Worm (Caenorhabditis elegans) whole organism, young adult: ENCODE data around the gene coq-2.

Source experiments
- B0035.1 ChIP-seq: sonication (generic microtip); optimal IDR thresholded peaks from 2 replicates; lab custom pipeline; 2016; ENCODE audit warnings: missing genetic modification characterization, mild to moderate bottlenecking, missing compliant biosample characterization, missing genotype, missing genetic modification reagents
- B0261.1 ChIP-seq: sonication (generic microtip); optimal IDR thresholded peaks from 2 replicates; lab custom pipeline; 2016; ENCODE audit warnings: mild to moderate bottlenecking, missing genetic modification characterization, moderate library complexity, missing compliant biosample characterization
- C17E4.6 ChIP-seq: fragments of 200-800 bp; sonication (Bioruptor generic); IDR thresholded peaks from 2 replicates; pipeline ENCODE4 v1.3.6; 2022; ENCODE audit warnings: missing genetic modification reagents, missing genetic modification characterization, missing compliant biosample characterization
- D2030.7 ChIP-seq: fragments of 200-800 bp; sonication (Bioruptor generic); IDR thresholded peaks from 2 replicates; pipeline ENCODE4 v1.3.6; 2022; ENCODE audit warnings: missing genetic modification reagents, missing genetic modification characterization, missing compliant biosample characterization
- F22D6.2 ChIP-seq: sonication (generic microtip); optimal IDR thresholded peaks from 2 replicates; lab custom pipeline; 2016; ENCODE audit warnings: mild to moderate bottlenecking, missing genetic modification characterization, missing compliant biosample characterization
- F33H1.4 ChIP-seq: fragments of 200-800 bp; sonication (Bioruptor generic); IDR thresholded peaks from 2 replicates; pipeline ENCODE4 v1.3.6; 2022; ENCODE audit warnings: missing genetic modification reagents, missing genetic modification characterization, missing compliant biosample characterization
- F55B11.4 ChIP-seq: sonication (generic microtip); optimal IDR thresholded peaks from 2 replicates; lab custom pipeline; 2016; ENCODE audit warnings: missing compliant biosample characterization, missing genetic modification characterization, borderline replicate concordance; ENCODE audit not compliant: insufficient read depth
- K11D2.4 ChIP-seq: fragments of 200-800 bp; sonication (Bioruptor generic); IDR thresholded peaks from 2 replicates; pipeline ENCODE4 v1.3.6; 2022; ENCODE audit warnings: missing genetic modification reagents, missing genetic modification characterization, missing compliant biosample characterization
- Y53F4B.3 ChIP-seq: fragments of 200-800 bp; sonication (Bioruptor generic); IDR thresholded peaks from 2 replicates; pipeline ENCODE4 v1.3.6; 2022; ENCODE audit warnings: missing genetic modification reagents, missing genetic modification characterization, missing compliant biosample characterization
- Y95B8A.8 ChIP-seq: fragments of 200-800 bp; sonication (Bioruptor generic); IDR thresholded peaks from 2 replicates; pipeline ENCODE4 v1.3.6; 2022; ENCODE audit warnings: missing genetic modification reagents, missing genetic modification characterization, missing compliant biosample characterization
- aptf-2 ChIP-seq: fragments of 200-800 bp; sonication (Bioruptor generic); conservative IDR thresholded peaks from 2 replicates; pipeline ENCODE4 v1.3.6; 2022; ENCODE audit warnings: missing genetic modification reagents, missing genetic modification characterization, missing compliant biosample characterization
- aptf-3 ChIP-seq: fragments of 200-800 bp; sonication (Bioruptor generic); IDR thresholded peaks from 2 replicates; pipeline ENCODE4 v1.3.6; 2022; ENCODE audit warnings: missing genetic modification characterization, missing compliant biosample characterization
- attf-6 ChIP-seq: fragments of 200-800 bp; sonication (Bioruptor generic); IDR thresholded peaks from 2 replicates; pipeline ENCODE4 v1.3.6; 2022; ENCODE audit warnings: missing genetic modification reagents, missing genetic modification characterization, missing compliant biosample characterization
- bed-1 ChIP-seq: fragments of 200-800 bp; sonication (Bioruptor generic); IDR thresholded peaks from 2 replicates; pipeline ENCODE4 v1.3.6; 2022; ENCODE audit warnings: missing genetic modification reagents, missing genetic modification characterization, missing compliant biosample characterization
- bed-2 ChIP-seq: fragments of 200-800 bp; sonication (Bioruptor generic); IDR thresholded peaks from 2 replicates; pipeline ENCODE4 v1.3.6; 2022; ENCODE audit warnings: missing genetic modification reagents, missing genetic modification characterization, missing compliant biosample characterization
- ccch-3 ChIP-seq: fragments of 200-800 bp; sonication (Bioruptor generic); optimal IDR thresholded peaks from 2 replicates; lab custom pipeline; 2018; ENCODE audit warnings: mild to moderate bottlenecking, missing genetic modification characterization, missing compliant biosample characterization
- cebp-2 ChIP-seq: fragments of 200-800 bp; sonication (Bioruptor generic); IDR thresholded peaks from 2 replicates; pipeline ENCODE4 v1.3.6; 2022; ENCODE audit warnings: missing genetic modification characterization, missing compliant biosample characterization
- ceh-100 ChIP-seq: fragments of 200-800 bp; sonication (Bioruptor generic); IDR thresholded peaks from 2 replicates; pipeline ENCODE4 v1.3.6; 2022; ENCODE audit warnings: missing genetic modification reagents, missing genetic modification characterization, missing compliant biosample characterization
- ceh-40 ChIP-seq: fragments of 200-800 bp; sonication (Bioruptor generic); IDR thresholded peaks from 2 replicates; pipeline ENCODE4 v1.3.6; 2022; ENCODE audit warnings: missing genetic modification characterization, missing compliant biosample characterization
- die-1 ChIP-seq: sonication (generic microtip); optimal IDR thresholded peaks from 2 replicates; lab custom pipeline; 2016; ENCODE audit warnings: missing genotype, mild to moderate bottlenecking, missing genetic modification characterization, missing compliant biosample characterization
- dpl-1 ChIP-seq: fragments of 150-350 bp; optimal IDR thresholded peaks from 2 replicates; lab custom pipeline; 2014; ENCODE audit warnings: missing biosample characterization, missing genetic modification reagents, missing genetic modification characterization
- efl-1 ChIP-seq: fragments of 150-350 bp; optimal IDR thresholded peaks from 2 replicates; lab custom pipeline; 2014; ENCODE audit warnings: missing biosample characterization, missing genetic modification reagents, missing genetic modification characterization
- egl-44 ChIP-seq: fragments of 200-800 bp; sonication (Bioruptor generic); IDR thresholded peaks from 2 replicates; pipeline ENCODE4 v1.3.6; 2022; ENCODE audit warnings: missing genetic modification reagents, missing genetic modification characterization, missing compliant biosample characterization
- ekl-4 ChIP-seq: fragments of 200-800 bp; sonication (Bioruptor generic); IDR thresholded peaks from 2 replicates; pipeline ENCODE4 v1.3.6; 2022; ENCODE audit warnings: missing genetic modification reagents, missing genetic modification characterization, missing compliant biosample characterization
- ets-4 ChIP-seq: fragments of 200-800 bp; sonication (Bioruptor generic); optimal IDR thresholded peaks from 2 replicates; lab custom pipeline; 2018; ENCODE audit warnings: mild to moderate bottlenecking, missing genetic modification characterization, missing compliant biosample characterization
- fkh-3 ChIP-seq: sonication (generic microtip); optimal IDR thresholded peaks from 2 replicates; lab custom pipeline; 2016; ENCODE audit warnings: mild to moderate bottlenecking, missing genetic modification characterization, missing compliant biosample characterization
- gei-17 ChIP-seq: fragments of 200-800 bp; sonication (Bioruptor generic); optimal IDR thresholded peaks from 2 replicates; lab custom pipeline; 2018; ENCODE audit warnings: mild to moderate bottlenecking, missing genetic modification characterization, missing compliant biosample characterization
- him-1 ChIP-seq: sonication (generic microtip); optimal IDR thresholded peaks from 2 replicates; lab custom pipeline; 2016; ENCODE audit warnings: missing genotype, missing genetic modification reagents, missing genetic modification characterization, missing compliant biosample characterization
- hmg-1.2 ChIP-seq: fragments of 200-800 bp; sonication (Bioruptor generic); IDR thresholded peaks from 2 replicates; pipeline ENCODE4 v1.3.6; 2022; ENCODE audit warnings: missing genetic modification reagents, missing genetic modification characterization, missing compliant biosample characterization
- hmg-20 ChIP-seq: fragments of 200-800 bp; sonication (Bioruptor generic); IDR thresholded peaks from 2 replicates; pipeline ENCODE4 v1.3.6; 2022; ENCODE audit warnings: missing genetic modification reagents, missing genetic modification characterization, missing compliant biosample characterization
- hrde-1 ChIP-seq: sonication (generic microtip); optimal IDR thresholded peaks from 2 replicates; lab custom pipeline; 2016; ENCODE audit warnings: missing genetic modification characterization, mild to moderate bottlenecking, missing compliant biosample characterization, moderate library complexity, missing genotype, missing genetic modification reagents, borderline replicate concordance
- lir-1 ChIP-seq: fragments of 200-800 bp; sonication (Bioruptor generic); conservative IDR thresholded peaks from 2 replicates; pipeline ENCODE4 v1.3.6; 2022; ENCODE audit warnings: missing genetic modification reagents, missing genetic modification characterization, missing compliant biosample characterization
- madf-6 ChIP-seq: fragments of 200-800 bp; sonication (Bioruptor generic); IDR thresholded peaks from 2 replicates; pipeline ENCODE4 v1.3.6; 2022; ENCODE audit warnings: missing genetic modification reagents, missing genetic modification characterization, missing compliant biosample characterization
- mel-28 ChIP-seq: sonication (generic microtip); optimal IDR thresholded peaks from 2 replicates; lab custom pipeline; 2016; ENCODE audit warnings: borderline replicate concordance, mild to moderate bottlenecking, missing genetic modification characterization, missing compliant biosample characterization
- nfya-1 ChIP-seq: sonication (generic microtip); optimal IDR thresholded peaks from 2 replicates; lab custom pipeline; 2017; ENCODE audit warnings: antibody characterized with exemption, missing compliant biosample characterization, missing genetic modification characterization, borderline replicate concordance; ENCODE audit not compliant: insufficient read depth
- nfya-2 ChIP-seq: fragments of 200-800 bp; sonication (Bioruptor generic); IDR thresholded peaks from 2 replicates; pipeline ENCODE4 v1.3.6; 2022; ENCODE audit warnings: missing genetic modification reagents, missing genetic modification characterization, missing compliant biosample characterization
- nhr-80 ChIP-seq: sonication (generic microtip); optimal IDR thresholded peaks from 2 replicates; lab custom pipeline; 2016; ENCODE audit warnings: missing genetic modification characterization, missing compliant biosample characterization
- nhr-90 ChIP-seq: sonication (generic microtip); optimal IDR thresholded peaks from 2 replicates; lab custom pipeline; 2016; ENCODE audit warnings: missing genotype, mild to moderate bottlenecking, missing genetic modification characterization, missing compliant biosample characterization
- rcor-1 ChIP-seq: fragments of 200-800 bp; sonication (Bioruptor generic); IDR thresholded peaks from 2 replicates; pipeline ENCODE4 v1.3.6; 2022; ENCODE audit warnings: missing genetic modification reagents, missing genetic modification characterization, missing compliant biosample characterization
- rpc-1 ChIP-seq, 2 experiments: fragments of 150-350 bp in 1 of 2; sonication (generic microtip) in 1 of 2; optimal IDR thresholded peaks; 2 replicates each; lab custom pipeline; 2014 to 2018; ENCODE audit warnings: missing biosample characterization in 1 of 2, missing genetic modification characterization in 1 of 2, missing genetic modification reagents in 1 of 2, missing genotype in 1 of 2
- snpc-1.1 ChIP-seq: sonication (generic microtip); optimal IDR thresholded peaks from 2 replicates; lab custom pipeline; 2017; ENCODE audit warnings: missing genetic modification characterization, mild to moderate bottlenecking, missing compliant biosample characterization, antibody characterized with exemption, moderate library complexity, missing genotype, missing genetic modification reagents; ENCODE audit not compliant: insufficient read depth
- tbx-9 ChIP-seq: sonication (generic microtip); optimal IDR thresholded peaks from 2 replicates; lab custom pipeline; 2016; ENCODE audit warnings: borderline replicate concordance, missing genetic modification characterization, inconsistent platforms, missing compliant biosample characterization
- tlf-1 ChIP-seq: fragments of 200-800 bp; sonication (Bioruptor generic); optimal IDR thresholded peaks from 2 replicates; lab custom pipeline; 2018; ENCODE audit warnings: mild to moderate bottlenecking, missing genetic modification characterization, missing compliant biosample characterization
- unc-130 ChIP-seq: sonication (generic microtip); optimal IDR thresholded peaks from 2 replicates; lab custom pipeline; 2016; ENCODE audit warnings: missing genetic modification reagents, missing genetic modification characterization, missing compliant biosample characterization
- zfh-2 ChIP-seq: fragments of 200-800 bp; sonication (Bioruptor generic); conservative IDR thresholded peaks from 2 replicates; pipeline ENCODE4 v1.3.6; 2022; ENCODE audit warnings: missing genetic modification reagents, missing genetic modification characterization, missing compliant biosample characterization
- ztf-25 ChIP-seq: fragments of 200-800 bp; sonication (Bioruptor generic); IDR thresholded peaks from 2 replicates; pipeline ENCODE4 v1.3.6; 2022; ENCODE audit warnings: missing genetic modification reagents, missing genetic modification characterization, missing compliant biosample characterization
- ztf-26 ChIP-seq: sonication (generic microtip); optimal IDR thresholded peaks from 2 replicates; lab custom pipeline; 2017; ENCODE audit warnings: missing genetic modification characterization, missing compliant biosample characterization
- ztf-3 ChIP-seq: fragments of 200-800 bp; sonication (Bioruptor generic); optimal IDR thresholded peaks from 2 replicates; lab custom pipeline; 2018; ENCODE audit warnings: mild to moderate bottlenecking, missing genetic modification characterization, missing compliant biosample characterization

coq-2 gene

ce11 chrIII:6958674-6959241 is 23.0 kb downstream of the coq-2 start (continued):
- TF ChIP-seq ets-4 (no peak), efl-1 (GFP tag; lab: Kevin White, UChicago) (peak; percentile 64), nhr-80 (no peak), rpc-1 (optimal IDR thresholded peaks at IDR 0.05; lab: Kevin White, UChicago) (no peak), rpc-1 (tag; optimal IDR thresholded peaks at IDR 0.05; lab: Kevin White, UChicago) (no peak), madf-6 (peak; percentile 76), ccch-3 (GFP tag; lab: Kevin White, UChicago) (no peak), dpl-1 (GFP tag; lab: Kevin White, UChicago) (peak; percentile 18), ztf-26 (no peak), hmg-1.2 (GFP tag; lab: Robert Waterston, UW) (no peak; the same call in none of the 2 replicates), rcor-1 (GFP tag; lab: Robert Waterston, UW) (no peak), fkh-3 (tag; lab: Kevin White, UChicago) (no peak), F33H1.4 (peak; percentile 61), him-1 (tag; lab: Kevin White, UChicago) (peak; percentile 99), unc-130 (GFP tag; lab: Kevin White, UChicago) (no peak), ztf-25 (GFP tag; lab: Robert Waterston, UW) (no peak), cebp-2 (GFP tag; lab: Robert Waterston, UW) (no peak), D2030.7 (GFP tag; lab: Robert Waterston, UW) (no peak), egl-44 (no peak), F22D6.2 (no peak), bed-1 (GFP tag; lab: Robert Waterston, UW) (no peak), Y53F4B.3 (GFP tag; lab: Robert Waterston, UW) (no peak), lir-1 (GFP tag; lab: Robert Waterston, UW) (no peak), die-1 (no peak), bed-2 (no peak), B0035.1 (tag; lab: Kevin White, UChicago) (peak; percentile 36), ekl-4 (peak; percentile 70), hmg-20 (GFP tag; lab: Robert Waterston, UW) (no peak), gei-17 (no peak), tbx-9 (tag; lab: Kevin White, UChicago) (no peak), B0261.1 (tag; lab: Kevin White, UChicago) (no peak), ceh-40 (no peak), aptf-3 (GFP tag; lab: Robert Waterston, UW) (no peak), ztf-3 (GFP tag; lab: Kevin White, UChicago) (no peak), zfh-2 (no peak), C17E4.6 (GFP tag; lab: Robert Waterston, UW) (no peak), mel-28 (no peak), K11D2.4 (GFP tag; lab: Robert Waterston, UW) (no peak), nfya-2 (GFP tag; lab: Robert Waterston, UW) (no peak), nfya-1 (tag; lab: Kevin White, UChicago) (no peak), hrde-1 (tag; lab: Kevin White, UChicago) (peak; percentile 54), nhr-90 (tag; lab: Kevin White, UChicago) (no peak), F55B11.4 (no peak), attf-6 (no peak), snpc-1.1 (tag; lab: Kevin White, UChicago) (no peak), aptf-2 (GFP tag; lab: Robert Waterston, UW) (no peak), Y95B8A.8 (GFP tag; lab: Robert Waterston, UW) (peak; percentile 12; the same call in 1 of the 2 replicates), tlf-1 (GFP tag; lab: Kevin White, UChicago) (no peak), ceh-100 (GFP tag; lab: Robert Waterston, UW) (no peak)
